Worm (Caenorhabditis elegans) whole organism, L4/young adult: ENCODE data around the gene tdpo-1.

Experiments used
- W03F9.2 ChIP-seq: fragments of 150-350 bp; optimal IDR thresholded peaks from 2 replicates; lab custom pipeline; 2014; ENCODE audit warnings: missing biosample characterization, missing genetic modification characterization
- dao-5 ChIP-seq: sonication (generic microtip); optimal IDR thresholded peaks from 2 replicates; lab custom pipeline; 2016; ENCODE audit warnings: missing genotype, missing genetic modification characterization, moderate library complexity, missing compliant biosample characterization
- him-1 ChIP-seq: sonication (generic microtip); optimal IDR thresholded peaks from 2 replicates; lab custom pipeline; 2016; ENCODE audit warnings: missing genotype, missing genetic modification reagents, missing genetic modification characterization, missing compliant biosample characterization

DNA sequence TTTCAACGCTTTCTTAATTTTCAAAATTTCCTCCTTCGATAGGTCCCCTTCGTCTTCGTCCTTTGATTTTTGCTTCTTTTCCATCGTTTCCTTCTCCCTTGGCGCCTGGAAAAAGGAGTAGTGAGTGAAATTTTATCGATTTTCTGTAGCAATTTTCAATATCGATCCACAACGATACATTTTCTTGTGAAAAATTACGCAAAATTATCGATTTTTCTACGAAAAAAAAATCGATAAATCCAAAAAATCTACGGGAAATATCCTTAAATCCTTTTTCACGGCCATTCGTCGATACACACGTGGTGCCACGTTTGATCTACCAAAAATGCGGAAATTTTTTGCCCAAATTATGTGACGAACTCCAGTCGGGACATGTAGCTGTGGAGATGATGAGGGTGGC is 11.4 kb downstream of the tdpo-1 start:
- TF ChIP-seq W03F9.2 (tag; lab: Kevin White, UChicago): no peak
- TF ChIP-seq dao-5 (tag; lab: Kevin White, UChicago): no peak
- TF ChIP-seq him-1 (tag; lab: Kevin White, UChicago): no peak
